Worm (Caenorhabditis elegans) whole organism, late embryonic: ENCODE measurements around the gene T19D7.7.

Experiments
- C38D4.7 ChIP-seq: fragments of 200-800 bp; sonication (Bioruptor generic); optimal IDR thresholded peaks from 2 replicates; lab custom pipeline; 2018; ENCODE audit warnings: mild to moderate bottlenecking, missing genetic modification characterization, moderate library complexity, missing compliant biosample characterization
- K02D7.2 ChIP-seq: sonication (generic microtip); optimal IDR thresholded peaks from 2 replicates; lab custom pipeline; 2017; ENCODE audit warnings: mild to moderate bottlenecking, missing genetic modification characterization, missing compliant biosample characterization
- Y22D7AL.16 ChIP-seq: sonication (generic microtip); optimal IDR thresholded peaks from 2 replicates; lab custom pipeline; 2016; ENCODE audit warnings: missing genetic modification characterization, missing compliant biosample characterization
- ceh-14 ChIP-seq: sonication (generic microtip); optimal IDR thresholded peaks from 2 replicates; lab custom pipeline; 2016; ENCODE audit warnings: missing genotype, missing genetic modification characterization, missing compliant biosample characterization
- ceh-18 ChIP-seq: sonication (generic microtip); optimal IDR thresholded peaks from 2 replicates; lab custom pipeline; 2016; ENCODE audit warnings: missing genetic modification characterization, missing compliant biosample characterization
- ceh-2 ChIP-seq: sonication (generic microtip); optimal IDR thresholded peaks from 2 replicates; lab custom pipeline; 2016; ENCODE audit warnings: missing genotype, missing genetic modification characterization, missing compliant biosample characterization
- ceh-22 ChIP-seq: sonication (generic microtip); optimal IDR thresholded peaks from 2 replicates; lab custom pipeline; 2017; ENCODE audit warnings: missing biosample characterization, missing genetic modification characterization
- ceh-34 ChIP-seq: sonication (generic microtip); optimal IDR thresholded peaks from 2 replicates; lab custom pipeline; 2016; ENCODE audit warnings: mild to moderate bottlenecking, missing genetic modification characterization, missing compliant biosample characterization
- ceh-48 ChIP-seq: sonication (generic microtip); optimal IDR thresholded peaks from 2 replicates; lab custom pipeline; 2016; ENCODE audit warnings: missing genetic modification characterization, inconsistent platforms, missing compliant biosample characterization
- ceh-6 ChIP-seq: fragments of 200-800 bp; sonication (Bioruptor generic); optimal IDR thresholded peaks from 2 replicates; lab custom pipeline; 2018; ENCODE audit warnings: mild to moderate bottlenecking, missing genetic modification characterization, missing compliant biosample characterization
- ceh-9 ChIP-seq: sonication (generic microtip); optimal IDR thresholded peaks from 2 replicates; lab custom pipeline; 2016; ENCODE audit warnings: mild to moderate bottlenecking, missing genetic modification characterization, inconsistent platforms, missing compliant biosample characterization
- dmd-4 ChIP-seq: sonication (generic microtip); optimal IDR thresholded peaks from 2 replicates; lab custom pipeline; 2016; ENCODE audit warnings: borderline replicate concordance, missing genetic modification characterization, missing compliant biosample characterization
- dve-1 ChIP-seq: sonication (generic microtip); optimal IDR thresholded peaks from 2 replicates; lab custom pipeline; 2017; ENCODE audit warnings: antibody characterized with exemption, mild to moderate bottlenecking, missing genetic modification characterization, missing compliant biosample characterization
- ets-4 ChIP-seq: sonication (generic microtip); optimal IDR thresholded peaks from 2 replicates; lab custom pipeline; 2016; ENCODE audit warnings: missing genetic modification characterization, missing compliant biosample characterization
- fkh-6 ChIP-seq: sonication (generic microtip); optimal IDR thresholded peaks from 2 replicates; lab custom pipeline; 2016; ENCODE audit warnings: missing genetic modification characterization, missing compliant biosample characterization
- gmeb-2 ChIP-seq: sonication (generic microtip); optimal IDR thresholded peaks from 2 replicates; lab custom pipeline; 2016; ENCODE audit warnings: missing genetic modification characterization, inconsistent platforms, missing compliant biosample characterization
- hlh-30 ChIP-seq: sonication (generic microtip); optimal IDR thresholded peaks from 2 replicates; lab custom pipeline; 2017; ENCODE audit warnings: antibody characterized with exemption, missing genetic modification characterization, missing compliant biosample characterization; ENCODE audit not compliant: insufficient read depth
- hlh-8 ChIP-seq: sonication (generic microtip); optimal IDR thresholded peaks from 2 replicates; lab custom pipeline; 2016; ENCODE audit warnings: missing genotype, missing genetic modification characterization, missing compliant biosample characterization
- lim-6 ChIP-seq: sonication (generic microtip); optimal IDR thresholded peaks from 2 replicates; lab custom pipeline; 2016; ENCODE audit warnings: missing genetic modification characterization, missing compliant biosample characterization
- lin-11 ChIP-seq: fragments of 200-800 bp; sonication (Bioruptor generic); optimal IDR thresholded peaks from 2 replicates; lab custom pipeline; 2018; ENCODE audit warnings: mild to moderate bottlenecking, missing genetic modification characterization, missing compliant biosample characterization
- madf-2 ChIP-seq: sonication (generic microtip); optimal IDR thresholded peaks from 2 replicates; lab custom pipeline; 2017; ENCODE audit warnings: missing genetic modification characterization, missing compliant biosample characterization
- mec-3 ChIP-seq: sonication (generic microtip); optimal IDR thresholded peaks from 2 replicates; lab custom pipeline; 2016; ENCODE audit warnings: borderline replicate concordance, missing genetic modification characterization, missing compliant biosample characterization
- nhr-11 ChIP-seq: fragments of 150-350 bp; optimal IDR thresholded peaks from 2 replicates; lab custom pipeline; 2014; ENCODE audit warnings: missing biosample characterization, missing genetic modification characterization
- nhr-232 ChIP-seq: sonication (generic microtip); optimal IDR thresholded peaks from 2 replicates; lab custom pipeline; 2016; ENCODE audit warnings: missing genetic modification characterization, missing compliant biosample characterization
- odd-2 ChIP-seq: sonication (generic microtip); optimal IDR thresholded peaks from 2 replicates; lab custom pipeline; 2017; ENCODE audit warnings: antibody characterized with exemption, mild to moderate bottlenecking, missing genetic modification characterization, missing compliant biosample characterization
- pag-3 ChIP-seq: sonication (generic microtip); optimal IDR thresholded peaks from 2 replicates; lab custom pipeline; 2016; ENCODE audit warnings: missing compliant biosample characterization, missing genetic modification characterization, borderline replicate concordance
- pha-4 ChIP-seq: fragments of 150-350 bp; optimal IDR thresholded peaks from 2 replicates; lab custom pipeline; 2018; ENCODE audit warnings: missing biosample characterization, missing genetic modification reagents, missing genetic modification characterization
- pros-1 ChIP-seq: fragments of 150-350 bp; optimal IDR thresholded peaks from 2 replicates; lab custom pipeline; 2014; ENCODE audit warnings: missing biosample characterization, missing genetic modification reagents, missing genetic modification characterization
- ref-2 ChIP-seq: sonication (generic microtip); optimal IDR thresholded peaks from 2 replicates; lab custom pipeline; 2016; ENCODE audit warnings: missing genetic modification characterization, missing compliant biosample characterization
- sdc-2 ChIP-seq: sonication (generic microtip); optimal IDR thresholded peaks from 2 replicates; lab custom pipeline; 2016; ENCODE audit warnings: missing genotype, missing genetic modification characterization, missing compliant biosample characterization
- sox-2 ChIP-seq: fragments of 200-800 bp; sonication (Bioruptor generic); IDR thresholded peaks from 2 replicates; pipeline ENCODE4 v1.3.6; 2022; ENCODE audit warnings: missing genetic modification reagents, missing genetic modification characterization, missing compliant biosample characterization
- sox-4 ChIP-seq: sonication (generic microtip); optimal IDR thresholded peaks from 2 replicates; lab custom pipeline; 2017; ENCODE audit warnings: mild to moderate bottlenecking, missing genetic modification characterization, inconsistent platforms, missing compliant biosample characterization
- tbx-7 ChIP-seq: sonication (generic microtip); optimal IDR thresholded peaks from 2 replicates; lab custom pipeline; 2016; ENCODE audit warnings: missing genotype, missing genetic modification characterization, missing compliant biosample characterization
- ttx-3 ChIP-seq: sonication (generic microtip); optimal IDR thresholded peaks from 2 replicates; lab custom pipeline; 2016; ENCODE audit warnings: missing genetic modification reagents, missing genetic modification characterization, missing compliant biosample characterization
- unc-3 ChIP-seq, 2 experiments: fragments of 200-800 bp in 1 of 2; sonication (Bioruptor generic) in 1 of 2; sonication (generic microtip) in 1 of 2; conservative IDR thresholded peaks in 1 of 2; optimal IDR thresholded peaks in 1 of 2; 2 replicates each; pipeline versions ENCODE4 v1.3.6 to Lab custom; 2016 to 2022; ENCODE audit warnings: missing compliant biosample characterization in 2 of 2, missing genetic modification characterization in 2 of 2, missing genetic modification reagents in 1 of 2
- unc-55 ChIP-seq: sonication (generic microtip); optimal IDR thresholded peaks from 2 replicates; lab custom pipeline; 2017; ENCODE audit warnings: missing biosample characterization, missing genetic modification reagents, missing genetic modification characterization
- zip-5 ChIP-seq: sonication (generic microtip); optimal IDR thresholded peaks from 2 replicates; lab custom pipeline; 2016; ENCODE audit warnings: missing genetic modification characterization, missing compliant biosample characterization
- ztf-16 ChIP-seq: sonication (generic microtip); optimal IDR thresholded peaks from 2 replicates; lab custom pipeline; 2017; ENCODE audit warnings: missing genetic modification characterization, missing compliant biosample characterization

The T19D7.7 gene

DNA sequence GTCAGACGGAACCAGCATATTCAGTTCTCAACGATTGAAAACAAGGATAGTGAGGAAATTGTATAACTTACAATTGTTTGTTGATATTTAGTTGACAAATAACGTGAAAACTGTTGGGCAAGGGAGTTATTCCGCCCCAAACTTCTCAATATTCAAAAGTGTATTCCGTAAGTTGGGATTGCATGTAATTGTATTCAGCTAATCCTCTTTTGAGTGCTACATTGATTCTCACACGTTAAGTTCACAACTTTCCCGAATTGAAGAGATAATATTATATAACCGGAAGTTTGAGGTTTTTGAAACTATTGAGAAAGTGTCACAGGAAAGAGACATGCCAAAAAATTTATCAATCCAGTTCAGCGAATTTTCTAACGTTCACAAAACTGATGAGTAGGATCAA, 26.0 kb downstream of the T19D7.7 start, which contains the start of gene ifc-2:
ifc-2 (minus strand) TSS at position 101 of the 400 bp plus-strand sequence.
- TF ChIP-seq C38D4.7 (no peak), zip-5 (tag; lab: Kevin White, UChicago) (no peak), ztf-16 (tag; lab: Kevin White, UChicago) (no peak), ceh-48 (no peak), sox-4 (tag; lab: Kevin White, UChicago) (no peak), pag-3 (tag; lab: Kevin White, UChicago) (no peak), pros-1 (tag; lab: Kevin White, UChicago) (no peak), hlh-30 (tag; lab: Kevin White, UChicago) (no peak), ets-4 (tag; lab: Kevin White, UChicago) (no peak), ceh-9 (no peak), lim-6 (tag; lab: Kevin White, UChicago) (no peak), ceh-2 (tag; lab: Kevin White, UChicago) (no peak), odd-2 (tag; lab: Kevin White, UChicago) (no peak), unc-55 (GFP tag; lab: Kevin White, UChicago) (no peak), mec-3 (no peak), ref-2 (tag; lab: Kevin White, UChicago) (no peak), hlh-8 (tag; lab: Kevin White, UChicago) (no peak)

DNA sequence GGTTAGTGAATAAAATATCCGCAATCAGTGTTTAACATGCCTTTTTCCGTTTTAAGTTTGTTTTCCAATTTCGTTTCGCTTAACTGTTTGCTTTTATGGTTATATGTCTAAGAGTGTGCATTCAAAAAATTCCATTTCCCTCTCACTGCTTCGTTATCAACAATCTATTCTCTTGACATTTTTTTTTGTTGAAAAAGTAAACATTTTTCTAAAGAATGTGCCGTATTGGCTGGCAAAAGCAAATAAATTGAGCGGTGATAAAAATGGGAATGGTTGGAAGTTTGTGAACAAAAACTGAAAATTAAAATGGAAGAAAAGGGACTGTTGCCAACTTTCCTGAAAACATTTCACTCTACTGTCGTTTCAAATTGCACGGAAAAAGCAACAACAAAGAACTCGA, 29.2 kb downstream of the T19D7.7 start:
- TF ChIP-seq lin-11 (tag; lab: Kevin White, UChicago): no peak
- TF ChIP-seq ref-2 (tag; lab: Kevin White, UChicago): no peak
- TF ChIP-seq madf-2 (tag; lab: Kevin White, UChicago): no peak
- TF ChIP-seq ceh-14: no peak
- TF ChIP-seq K02D7.2: no peak
- no peak for TF ChIP-seq pros-1 (tag; lab: Kevin White, UChicago)
- no peak for TF ChIP-seq fkh-6 (tag; lab: Kevin White, UChicago)
- no peak for TF ChIP-seq nhr-232 (tag; lab: Kevin White, UChicago)
- TF ChIP-seq dve-1 (tag; lab: Kevin White, UChicago): no peak
- TF ChIP-seq pha-4: no peak
- TF ChIP-seq Y22D7AL.16 (tag; lab: Kevin White, UChicago): no peak
- TF ChIP-seq ztf-16 (tag; lab: Kevin White, UChicago): no peak

DNA sequence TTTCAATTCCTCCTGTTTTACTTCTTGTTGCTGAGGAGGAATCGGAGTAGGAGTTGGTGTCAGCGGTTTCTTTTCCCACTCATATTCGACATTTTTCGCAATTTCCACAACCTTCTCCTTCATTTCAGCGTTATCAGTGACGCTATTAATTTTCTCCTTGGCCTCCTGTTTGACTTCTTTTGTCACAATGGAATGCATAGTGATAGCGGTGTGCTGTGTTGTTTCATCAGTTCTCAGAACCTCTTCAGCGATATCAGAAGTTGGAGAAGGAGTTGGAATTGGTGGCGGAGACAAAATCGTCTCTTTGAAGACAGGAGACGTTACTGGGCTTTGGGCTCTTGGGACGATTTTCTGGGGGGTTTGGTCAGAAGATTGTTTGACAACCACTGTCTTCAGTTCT, 34.3 kb downstream of the T19D7.7 start:
- TF ChIP-seq ceh-14 (no peak), Y22D7AL.16 (tag; lab: Kevin White, UChicago) (no peak), ttx-3 (tag; lab: Kevin White, UChicago) (no peak), sox-2 (GFP tag; lab: Robert Waterston, UW) (no peak), unc-3 (GFP tag; conservative IDR thresholded peaks at IDR 0.05; lab: Robert Waterston, UW) (no peak), unc-3 (tag; optimal IDR thresholded peaks at IDR 0.05; lab: Kevin White, UChicago) (no peak), hlh-8 (tag; lab: Kevin White, UChicago) (no peak), hlh-30 (tag; lab: Kevin White, UChicago) (no peak), gmeb-2 (tag; lab: Kevin White, UChicago) (no peak), nhr-11 (tag; lab: Kevin White, UChicago) (no peak), dmd-4 (no peak), ceh-22 (tag; lab: Kevin White, UChicago) (no peak), tbx-7 (tag; lab: Kevin White, UChicago) (no peak), sdc-2 (tag; lab: Kevin White, UChicago) (no peak), pag-3 (tag; lab: Kevin White, UChicago) (no peak)

DNA sequence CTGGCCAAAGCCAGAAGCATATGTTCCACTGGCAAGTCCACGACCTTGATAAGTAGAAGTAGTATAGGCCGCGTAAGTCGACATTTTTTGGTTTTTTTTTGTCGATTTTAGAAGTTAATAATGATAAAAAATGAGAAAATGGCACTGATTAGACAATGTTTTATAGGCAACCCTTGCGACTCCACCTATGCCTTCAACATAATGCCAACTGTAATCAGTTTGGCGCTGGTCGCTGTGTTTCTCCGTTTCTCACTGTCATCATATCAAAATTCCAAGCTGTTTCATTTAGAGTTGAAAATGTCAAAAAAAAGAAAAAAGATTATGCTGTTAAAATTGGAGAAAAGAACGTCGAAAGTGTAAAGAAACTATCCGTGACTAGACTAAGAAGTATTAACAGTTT, 35.2 kb downstream of the T19D7.7 start:
- TF ChIP-seq dve-1 (tag; lab: Kevin White, UChicago): no peak
- TF ChIP-seq ceh-6 (GFP tag; lab: Kevin White, UChicago): no peak
- no peak for TF ChIP-seq ceh-18 (tag; lab: Kevin White, UChicago)
- no peak for TF ChIP-seq dmd-4
- no peak for TF ChIP-seq ceh-34 (tag; lab: Kevin White, UChicago)
